Fruit fly (Drosophila melanogaster): ENCODE data around the gene Akr1B.
A peak's percentile ranks its signal among the peaks of the same experiment; 100 is the strongest.

The Akr1B gene

dm6 chr3L:11609153-11609809 is 14.9 kb downstream of the Akr1B start, which contains the start of gene Duba:
Duba (minus strand) TSS chr3L:11609465.
- TF ChIP-seq CG4318 (GFP tag; optimal IDR thresholded peaks at IDR 0.05) (no peak), CG7368 (GFP tag; optimal IDR thresholded peaks at IDR 0.05) (no peak), CG1621 (tag; optimal IDR thresholded peaks at IDR 0.05) (peak; percentile 99), Eip78C (GFP tag) (peak; percentile 71), CG10631 (GFP tag; optimal IDR thresholded peaks at IDR 0.05) (no peak), CG6276 (GFP tag; optimal IDR thresholded peaks at IDR 0.05) (no peak), ss (GFP tag; optimal IDR thresholded peaks at IDR 0.05) (peak in 1 of 2 experiments; percentile 38), spab (GFP tag; optimal IDR thresholded peaks at IDR 0.05) (no peak), Lpt (GFP tag; optimal IDR thresholded peaks at IDR 0.05) (no peak), CG6808 (GFP tag; optimal IDR thresholded peaks at IDR 0.05) (no peak), Sox14 (GFP tag; optimal IDR thresholded peaks at IDR 0.05) (peak; percentile 9), CG15336 (GFP tag; IDR thresholded peaks at IDR 0.05) (0 out of 2 replicates have a peak, but pooled peaks have one; percentile 44)

- TF ChIP-seq topi (GFP tag; optimal IDR thresholded peaks at IDR 0.05): no peak
Observed at dm6 chr3L:11604227-11604626, 20.0 kb downstream of the Akr1B start.

dm6 chr3L:11602040-11602439 is 22.1 kb downstream of the Akr1B start:
- TF ChIP-seq CG7368 (GFP tag; optimal IDR thresholded peaks at IDR 0.05) (peak; percentile 72), net (GFP tag; optimal IDR thresholded peaks at IDR 0.05) (no peak)

- TF ChIP-seq CG6163 (GFP tag; IDR thresholded peaks at IDR 0.05) (0 out of 3 replicates have a peak, but pooled peaks have one; percentile 27), Sox14 (GFP tag; optimal IDR thresholded peaks at IDR 0.05) (no peak), eg (GFP tag; IDR thresholded peaks at IDR 0.05) (0 out of 3 replicates have a peak, but pooled peaks have one; percentile 28), CG7368 (GFP tag; optimal IDR thresholded peaks at IDR 0.05) (peak; percentile 50)
Observed at dm6 chr3L:11601133-11601532, 23.0 kb downstream of the Akr1B start.

- TF ChIP-seq CG32006 (GFP tag; optimal IDR thresholded peaks at IDR 0.05) (no peak), CG34406 (GFP tag; optimal IDR thresholded peaks at IDR 0.05) (no peak), salr (GFP tag; optimal IDR thresholded peaks at IDR 0.05) (no peak), CG31627 (GFP tag; optimal IDR thresholded peaks at IDR 0.05) (no peak), CG6808 (GFP tag; optimal IDR thresholded peaks at IDR 0.05) (no peak), CG6854 (GFP tag; optimal IDR thresholded peaks at IDR 0.05) (no peak), CG8319 (GFP tag; optimal IDR thresholded peaks at IDR 0.05) (no peak), ss (GFP tag; optimal IDR thresholded peaks at IDR 0.05) (no peak)
Observed at dm6 chr3L:11599965-11600420, 24.2 kb downstream of the Akr1B start, which contains the start of the genes CG14137 and CG46394. CG14137 (minus strand) TSS chr3L:11600065. CG46394 (plus strand) TSS chr3L:11600370.

- peak; percentile 54 for TF ChIP-seq Ets96B (tag; optimal IDR thresholded peaks at IDR 0.05)
- no peak for TF ChIP-seq CG1621 (tag; optimal IDR thresholded peaks at IDR 0.05)
- peak; percentile 11 for TF ChIP-seq spab (GFP tag; optimal IDR thresholded peaks at IDR 0.05)
- no peak for TF ChIP-seq svp (GFP tag)
- TF ChIP-seq Sox15 (GFP tag; optimal IDR thresholded peaks at IDR 0.05): no peak
- peak; percentile 33 for TF ChIP-seq OdsH (GFP tag; optimal IDR thresholded peaks at IDR 0.05)
- peak; percentile 59 for TF ChIP-seq CG3032 (tag; optimal IDR thresholded peaks at IDR 0.05)
- TF ChIP-seq CG11762 (GFP tag; optimal IDR thresholded peaks at IDR 0.05; ENCODE audit: insufficient read depth): no peak
- peak; percentile 37 for TF ChIP-seq CG10631 (GFP tag; optimal IDR thresholded peaks at IDR 0.05)
- TF ChIP-seq CG9139 (GFP tag; optimal IDR thresholded peaks at IDR 0.05): no peak
- peak; percentile 7 for TF ChIP-seq net (GFP tag; optimal IDR thresholded peaks at IDR 0.05)
- peak; percentile 54 for TF ChIP-seq CG32006 (GFP tag; optimal IDR thresholded peaks at IDR 0.05)
- no peak for TF ChIP-seq fd85E (GFP tag; optimal IDR thresholded peaks at IDR 0.05)
- TF ChIP-seq salr (GFP tag; optimal IDR thresholded peaks at IDR 0.05): no peak
- TF ChIP-seq CG8119 (GFP tag; IDR thresholded peaks at IDR 0.05): peak; percentile 61
- 0 out of 3 replicates have a peak, but pooled peaks have one; percentile 19 for TF ChIP-seq eg (GFP tag; IDR thresholded peaks at IDR 0.05)
- peak; percentile 44 for TF ChIP-seq achi (GFP tag; optimal IDR thresholded peaks at IDR 0.05)
- peak; percentile 42 for TF ChIP-seq CG15336 (GFP tag; IDR thresholded peaks at IDR 0.05)
- TF ChIP-seq cyc (GFP tag; optimal IDR thresholded peaks at IDR 0.05): no peak
- peak; percentile 11 for TF ChIP-seq CG8632 (GFP tag; optimal IDR thresholded peaks at IDR 0.05)
- peak; percentile 32 for TF ChIP-seq CG6808 (GFP tag; optimal IDR thresholded peaks at IDR 0.05)
- TF ChIP-seq CG6792 (GFP tag; optimal IDR thresholded peaks at IDR 0.05): peak; percentile 12
- TF ChIP-seq CG10669 (GFP tag; optimal IDR thresholded peaks at IDR 0.05): no peak
- no peak for TF ChIP-seq Sox102F (GFP tag; optimal IDR thresholded peaks at IDR 0.05)
- no peak for TF ChIP-seq Smox (GFP tag; optimal IDR thresholded peaks at IDR 0.05)
- peak; percentile 63 for TF ChIP-seq CG7368 (GFP tag; optimal IDR thresholded peaks at IDR 0.05)
Observed at dm6 chr3L:11599255-11599654, 24.9 kb downstream of the Akr1B start.

Data from whole organism, prepupa.